5 worm cellular contexts compared by ENCODE assay signal in genomic region chrX:13350804-13351747, ce11.
TF ChIP-seq lines count a peak whose summit lies in the region.

Gene mxl-3, minus strand, starts transcription at chrX:13350804.

TF ChIP-seq in whole organism, L1 larva, 84 proteins besides CTCF, POLR2A, EP300 and RAD21 (continued from another document and continues in another):
- TF ChIP-seq fkh-4 (tag; optimal IDR thresholded peaks at IDR 0.05; lab: Kevin White, UChicago; ENCODE audit: borderline replicate concordance) (no peak), isw-1 (GFP tag; IDR thresholded peaks at IDR 0.05; lab: Robert Waterston, UW) (no peak), hpl-2 (GFP tag; optimal IDR thresholded peaks at IDR 0.05; lab: Kevin White, UChicago) (no peak), swsn-7 (tag; optimal IDR thresholded peaks at IDR 0.05; lab: Kevin White, UChicago) (no peak), ceh-88 (GFP tag; IDR thresholded peaks at IDR 0.05; lab: Robert Waterston, UW) (no peak), zag-1 (tag; optimal IDR thresholded peaks at IDR 0.05; lab: Kevin White, UChicago) (no peak), lin-15B (tag; optimal IDR thresholded peaks at IDR 0.05; lab: Kevin White, UChicago) (no peak), Y116A8C.19 (tag; optimal IDR thresholded peaks at IDR 0.05; lab: Kevin White, UChicago; ENCODE audit: borderline replicate concordance) (no peak), ceh-63 (GFP tag; optimal IDR thresholded peaks at IDR 0.05; lab: Kevin White, UChicago) (no peak), nhr-85 (tag; lab: Kevin White, UChicago) (peak; percentile 80), fkh-8 (tag; optimal IDR thresholded peaks at IDR 0.05; lab: Kevin White, UChicago) (no peak), C34B4.2 (tag; optimal IDR thresholded peaks at IDR 0.05; lab: Kevin White, UChicago) (no peak), nhr-237 (tag; optimal IDR thresholded peaks at IDR 0.05; lab: Kevin White, UChicago) (no peak), xbp-1 (tag; optimal IDR thresholded peaks at IDR 0.05; lab: Kevin White, UChicago) (no peak), elt-2 (tag; optimal IDR thresholded peaks at IDR 0.05; lab: Kevin White, UChicago) (peak; percentile 41), fos-1 (tag; optimal IDR thresholded peaks at IDR 0.05; lab: Kevin White, UChicago) (no peak), nhr-76 (tag; optimal IDR thresholded peaks at IDR 0.05; lab: Kevin White, UChicago) (no peak), dsc-1 (tag; optimal IDR thresholded peaks at IDR 0.05; lab: Kevin White, UChicago) (peak; percentile 2), ztf-11 (tag; optimal IDR thresholded peaks at IDR 0.05; lab: Kevin White, UChicago) (no peak), snpc-4 (tag; optimal IDR thresholded peaks at IDR 0.05; lab: Kevin White, UChicago) (no peak), nhr-47 (tag; optimal IDR thresholded peaks at IDR 0.05; lab: Kevin White, UChicago) (peak; percentile 46), hlh-4 (tag; optimal IDR thresholded peaks at IDR 0.05; lab: Kevin White, UChicago) (no peak), C16A3.4 (tag; optimal IDR thresholded peaks at IDR 0.05; lab: Kevin White, UChicago) (peak; percentile 18), nhr-12 (tag; optimal IDR thresholded peaks at IDR 0.05; lab: Kevin White, UChicago) (no peak), ceh-82 (tag; optimal IDR thresholded peaks at IDR 0.05; lab: Kevin White, UChicago) (no peak), elt-3 (tag; optimal IDR thresholded peaks at IDR 0.05; lab: Kevin White, UChicago) (no peak), nhr-90 (tag; optimal IDR thresholded peaks at IDR 0.05; lab: Kevin White, UChicago; ENCODE audit: poor library complexity) (peak; percentile 57)

TF ChIP-seq in whole organism, L2 larva, 48 proteins besides CTCF, POLR2A, EP300 and RAD21 (continued from another document):
- peak in 1 of 2 experiments; percentile 11 for TF ChIP-seq mdl-1 (tag; optimal IDR thresholded peaks at IDR 0.05; lab: Kevin White, UChicago)
- peak; percentile 48 for TF ChIP-seq lin-13 (GFP tag; optimal IDR thresholded peaks at IDR 0.05; lab: Kevin White, UChicago)
- TF ChIP-seq ama-1 (optimal IDR thresholded peaks at IDR 0.05; lab: Kevin White, UChicago), result peak; percentile 73
- TF ChIP-seq nhr-21 (tag; optimal IDR thresholded peaks at IDR 0.05; lab: Kevin White, UChicago), result peak; percentile 65
- TF ChIP-seq nhr-237 (tag; optimal IDR thresholded peaks at IDR 0.05; lab: Kevin White, UChicago), result no peak
- peak; percentile 57 for TF ChIP-seq F13H6.1 (tag; optimal IDR thresholded peaks at IDR 0.05; lab: Kevin White, UChicago)
- peak; percentile 44 for TF ChIP-seq nhr-25 (tag; optimal IDR thresholded peaks at IDR 0.05; lab: Kevin White, UChicago)
- TF ChIP-seq dmd-4 (tag; optimal IDR thresholded peaks at IDR 0.05; lab: Kevin White, UChicago), result no peak
- TF ChIP-seq R02D3.7 (tag; optimal IDR thresholded peaks at IDR 0.05; lab: Kevin White, UChicago), result no peak
- TF ChIP-seq lin-39 (tag; optimal IDR thresholded peaks at IDR 0.05; lab: Kevin White, UChicago), result no peak

TF ChIP-seq in whole organism, L3 larva, 47 proteins besides CTCF, POLR2A, EP300 and RAD21 (continued from another document):
- TF ChIP-seq nhr-67 (tag; optimal IDR thresholded peaks at IDR 0.05; lab: Kevin White, UChicago) (no peak), sea-2 (GFP tag; optimal IDR thresholded peaks at IDR 0.05; lab: Kevin White, UChicago) (no peak), nhr-76 (tag; optimal IDR thresholded peaks at IDR 0.05; lab: Kevin White, UChicago) (no peak), nhr-28 (tag; optimal IDR thresholded peaks at IDR 0.05; lab: Kevin White, UChicago) (no peak), lin-15B (tag; optimal IDR thresholded peaks at IDR 0.05; lab: Kevin White, UChicago) (no peak), unc-39 (tag; optimal IDR thresholded peaks at IDR 0.05; lab: Kevin White, UChicago) (no peak), lin-39 (tag; optimal IDR thresholded peaks at IDR 0.05; lab: Kevin White, UChicago) (peak; percentile 8), nhr-23 (tag; optimal IDR thresholded peaks at IDR 0.05; lab: Kevin White, UChicago) (peak; percentile 34), ceh-28 (tag; optimal IDR thresholded peaks at IDR 0.05; lab: Kevin White, UChicago) (no peak), eor-1 (tag; optimal IDR thresholded peaks at IDR 0.05; lab: Kevin White, UChicago) (no peak), tbx-2 (tag; optimal IDR thresholded peaks at IDR 0.05; lab: Kevin White, UChicago) (no peak), ztf-4 (tag; optimal IDR thresholded peaks at IDR 0.05; lab: Kevin White, UChicago) (no peak), R02D3.7 (tag; optimal IDR thresholded peaks at IDR 0.05; lab: Kevin White, UChicago) (no peak), nhr-11 (tag; optimal IDR thresholded peaks at IDR 0.05; lab: Kevin White, UChicago) (peak; percentile 76), nhr-25 (tag; optimal IDR thresholded peaks at IDR 0.05; lab: Kevin White, UChicago) (no peak), fkh-2 (tag; optimal IDR thresholded peaks at IDR 0.05; lab: Kevin White, UChicago) (no peak), nhr-77 (tag; optimal IDR thresholded peaks at IDR 0.05; lab: Kevin White, UChicago) (no peak), elt-3 (tag; optimal IDR thresholded peaks at IDR 0.05; lab: Kevin White, UChicago) (peak in 1 of 3 experiments; percentile 0), hmg-11 (tag; optimal IDR thresholded peaks at IDR 0.05; lab: Kevin White, UChicago) (no peak), unc-62 (GFP tag; optimal IDR thresholded peaks at IDR 0.05; lab: Kevin White, UChicago) (no peak), jun-1 (tag; optimal IDR thresholded peaks at IDR 0.05; lab: Kevin White, UChicago) (no peak), nhr-237 (tag; optimal IDR thresholded peaks at IDR 0.05; lab: Kevin White, UChicago) (no peak), ceh-16 (tag; optimal IDR thresholded peaks at IDR 0.05; lab: Kevin White, UChicago) (no peak), pqm-1 (tag; optimal IDR thresholded peaks at IDR 0.05; lab: Kevin White, UChicago) (peak; percentile 62), nhr-43 (tag; optimal IDR thresholded peaks at IDR 0.05; lab: Kevin White, UChicago; ENCODE audit: poor library complexity, severe bottlenecking) (peak; percentile 73), lsy-12 (tag; optimal IDR thresholded peaks at IDR 0.05; lab: Kevin White, UChicago) (no peak), elt-2 (tag; optimal IDR thresholded peaks at IDR 0.05; lab: Kevin White, UChicago) (peak; percentile 75), elt-1 (tag; optimal IDR thresholded peaks at IDR 0.05; lab: Kevin White, UChicago) (no peak), egl-27 (tag; optimal IDR thresholded peaks at IDR 0.05; lab: Kevin White, UChicago) (no peak), skn-1 (tag; optimal IDR thresholded peaks at IDR 0.05; lab: Kevin White, UChicago) (no peak)
TF ChIP-seq in whole organism, L3 larva: peak in this region for 11.

TF ChIP-seq in whole organism, L4 larva, 104 proteins besides CTCF, POLR2A, EP300 and RAD21 (continued from another document and continues in another):
- peak; percentile 66 for TF ChIP-seq mdt-29 (GFP tag; IDR thresholded peaks at IDR 0.05; lab: Robert Waterston, UW)
- TF ChIP-seq F26F4.8 (GFP tag; conservative IDR thresholded peaks at IDR 0.05; lab: Robert Waterston, UW), result no peak
- TF ChIP-seq nhr-25 (tag; optimal IDR thresholded peaks at IDR 0.05; lab: Kevin White, UChicago; ENCODE audit: borderline replicate concordance, insufficient read depth), result no peak
- TF ChIP-seq unc-130 (GFP tag; optimal IDR thresholded peaks at IDR 0.05; lab: Kevin White, UChicago), result no peak
- no peak for TF ChIP-seq zag-1 (tag; optimal IDR thresholded peaks at IDR 0.05; lab: Kevin White, UChicago)
- peak; percentile 97 for TF ChIP-seq mxl-3 (GFP tag; optimal IDR thresholded peaks at IDR 0.05; lab: Kevin White, UChicago)
- peak in 1 of 2 experiments; percentile 65 for TF ChIP-seq lsy-2 (tag; optimal IDR thresholded peaks at IDR 0.05; lab: Kevin White, UChicago)
- no peak for TF ChIP-seq lin-15B (tag; optimal IDR thresholded peaks at IDR 0.05; lab: Kevin White, UChicago)
- TF ChIP-seq Y105C5A.15 (GFP tag; IDR thresholded peaks at IDR 0.05; lab: Robert Waterston, UW), result no peak
- TF ChIP-seq nhr-77 (tag; optimal IDR thresholded peaks at IDR 0.05; lab: Kevin White, UChicago), result peak; percentile 42
- peak; percentile 86 for TF ChIP-seq ama-1 (optimal IDR thresholded peaks at IDR 0.05; lab: Kevin White, UChicago)
- no peak for TF ChIP-seq rbr-2 (tag; optimal IDR thresholded peaks at IDR 0.05; lab: Kevin White, UChicago)
- peak; percentile 32; the same call in 1 of the 2 replicates for TF ChIP-seq hmg-1.1 (GFP tag; IDR thresholded peaks at IDR 0.05; lab: Robert Waterston, UW)
- no peak for TF ChIP-seq ztf-7 (tag; optimal IDR thresholded peaks at IDR 0.05; lab: Kevin White, UChicago)
- no peak for TF ChIP-seq daf-19 (GFP tag; conservative IDR thresholded peaks at IDR 0.05; lab: Robert Waterston, UW)
- TF ChIP-seq mep-1 (tag; optimal IDR thresholded peaks at IDR 0.05; lab: Kevin White, UChicago), result peak; percentile 73
- TF ChIP-seq nhr-48 (tag; optimal IDR thresholded peaks at IDR 0.05; lab: Kevin White, UChicago), result peak; percentile 84
- TF ChIP-seq ceh-62 (tag; optimal IDR thresholded peaks at IDR 0.05; lab: Kevin White, UChicago), result no peak
- no peak for TF ChIP-seq lin-38 (GFP tag; IDR thresholded peaks at IDR 0.05; lab: Robert Waterston, UW)
- TF ChIP-seq pha-4 (GFP tag; IDR thresholded peaks at IDR 0.05; lab: Robert Waterston, UW), result no peak
- no peak for TF ChIP-seq pha-4 (tag; optimal IDR thresholded peaks at IDR 0.05; lab: Kevin White, UChicago)
- TF ChIP-seq dve-1 (tag; optimal IDR thresholded peaks at IDR 0.05; lab: Kevin White, UChicago; ENCODE audit: insufficient read depth), result peak; percentile 65
- TF ChIP-seq ceh-44 (GFP tag; IDR thresholded peaks at IDR 0.05; lab: Robert Waterston, UW), result no peak
- no peak for TF ChIP-seq skn-1 (tag; optimal IDR thresholded peaks at IDR 0.05; lab: Kevin White, UChicago)
- no peak for TF ChIP-seq tag-97 (GFP tag; IDR thresholded peaks at IDR 0.05; lab: Robert Waterston, UW)
- no peak; the same call in 1 of the 2 replicates for TF ChIP-seq T26A8.4 (GFP tag; IDR thresholded peaks at IDR 0.05; lab: Robert Waterston, UW)
- no peak for TF ChIP-seq F44E2.7 (GFP tag; IDR thresholded peaks at IDR 0.05; lab: Robert Waterston, UW)
- TF ChIP-seq Y75B8A.6 (GFP tag; IDR thresholded peaks at IDR 0.05; lab: Robert Waterston, UW), result no peak
- TF ChIP-seq saeg-2 (GFP tag; IDR thresholded peaks at IDR 0.05; lab: Robert Waterston, UW), result no peak
- no peak for TF ChIP-seq gei-8 (GFP tag; optimal IDR thresholded peaks at IDR 0.05; lab: Kevin White, UChicago)
- peak; percentile 91 for TF ChIP-seq dmd-6 (GFP tag; IDR thresholded peaks at IDR 0.05; lab: Robert Waterston, UW)
- TF ChIP-seq lin-29 (GFP tag; IDR thresholded peaks at IDR 0.05; lab: Robert Waterston, UW), result no peak
- TF ChIP-seq ces-1 (GFP tag; optimal IDR thresholded peaks at IDR 0.05; lab: Kevin White, UChicago), result no peak
- peak; percentile 71 for TF ChIP-seq nhr-11 (tag; optimal IDR thresholded peaks at IDR 0.05; lab: Kevin White, UChicago)
- TF ChIP-seq ceh-82 (tag; optimal IDR thresholded peaks at IDR 0.05; lab: Kevin White, UChicago), result no peak
- TF ChIP-seq sdz-12 (GFP tag; optimal IDR thresholded peaks at IDR 0.05; lab: Kevin White, UChicago), result no peak
- TF ChIP-seq lir-3 (tag; optimal IDR thresholded peaks at IDR 0.05; lab: Kevin White, UChicago), result no peak
- TF ChIP-seq nhr-28 (tag; optimal IDR thresholded peaks at IDR 0.05; lab: Kevin White, UChicago), result peak; percentile 70
- no peak for TF ChIP-seq nhr-111 (GFP tag; optimal IDR thresholded peaks at IDR 0.05; lab: Kevin White, UChicago)

TF ChIP-seq in whole organism, young adult, 124 proteins besides CTCF, POLR2A, EP300 and RAD21 (continued from another document and continues in another):
- TF ChIP-seq die-1 (tag; optimal IDR thresholded peaks at IDR 0.05; lab: Kevin White, UChicago) (no peak), nfya-1 (tag; optimal IDR thresholded peaks at IDR 0.05; lab: Kevin White, UChicago; ENCODE audit: borderline replicate concordance, insufficient read depth) (no peak), dpl-1 (GFP tag; optimal IDR thresholded peaks at IDR 0.05; lab: Kevin White, UChicago) (no peak), mcd-1 (GFP tag; IDR thresholded peaks at IDR 0.05; lab: Robert Waterston, UW) (no peak), xnd-1 (tag; optimal IDR thresholded peaks at IDR 0.05; lab: Kevin White, UChicago) (no peak), egl-44 (GFP tag; IDR thresholded peaks at IDR 0.05; lab: Robert Waterston, UW) (no peak), Y53F4B.3 (GFP tag; IDR thresholded peaks at IDR 0.05; lab: Robert Waterston, UW) (no peak), sptf-2 (GFP tag; optimal IDR thresholded peaks at IDR 0.05; lab: Kevin White, UChicago) (no peak), D2030.7 (GFP tag; IDR thresholded peaks at IDR 0.05; lab: Robert Waterston, UW) (no peak), lsy-27 (tag; optimal IDR thresholded peaks at IDR 0.05; lab: Kevin White, UChicago; ENCODE audit: borderline replicate concordance, insufficient read depth) (no peak), lsl-1 (GFP tag; optimal IDR thresholded peaks at IDR 0.05; lab: Kevin White, UChicago) (no peak), ztf-3 (GFP tag; optimal IDR thresholded peaks at IDR 0.05; lab: Kevin White, UChicago) (no peak), F10E7.11 (tag; optimal IDR thresholded peaks at IDR 0.05; lab: Kevin White, UChicago) (no peak), pbrm-1 (GFP tag; IDR thresholded peaks at IDR 0.05; lab: Robert Waterston, UW) (no peak), fkh-3 (tag; optimal IDR thresholded peaks at IDR 0.05; lab: Kevin White, UChicago) (no peak), pha-4 (tag; optimal IDR thresholded peaks at IDR 0.05; lab: Kevin White, UChicago) (no peak), madf-6 (GFP tag; IDR thresholded peaks at IDR 0.05; lab: Robert Waterston, UW) (no peak), nfyb-1 (GFP tag; IDR thresholded peaks at IDR 0.05; lab: Robert Waterston, UW) (peak; percentile 53), F37B4.10 (GFP tag; IDR thresholded peaks at IDR 0.05; lab: Robert Waterston, UW) (no peak), nfya-2 (GFP tag; IDR thresholded peaks at IDR 0.05; lab: Robert Waterston, UW) (no peak), B0261.1 (tag; optimal IDR thresholded peaks at IDR 0.05; lab: Kevin White, UChicago) (no peak), ccch-3 (GFP tag; optimal IDR thresholded peaks at IDR 0.05; lab: Kevin White, UChicago) (no peak), nhr-80 (tag; optimal IDR thresholded peaks at IDR 0.05; lab: Kevin White, UChicago) (peak; percentile 38), let-607 (tag; optimal IDR thresholded peaks at IDR 0.05; lab: Kevin White, UChicago) (peak in 1 of 2 experiments; percentile 21), F57C9.4 (tag; optimal IDR thresholded peaks at IDR 0.05; lab: Kevin White, UChicago) (no peak), tbx-9 (tag; optimal IDR thresholded peaks at IDR 0.05; lab: Kevin White, UChicago; ENCODE audit: borderline replicate concordance) (no peak), gei-17 (GFP tag; optimal IDR thresholded peaks at IDR 0.05; lab: Kevin White, UChicago) (no peak), madf-10 (tag; optimal IDR thresholded peaks at IDR 0.05; lab: Kevin White, UChicago) (no peak), nhr-90 (tag; optimal IDR thresholded peaks at IDR 0.05; lab: Kevin White, UChicago) (no peak), cebp-2 (GFP tag; IDR thresholded peaks at IDR 0.05; lab: Robert Waterston, UW) (no peak), K12H6.12 (tag; optimal IDR thresholded peaks at IDR 0.05; lab: Kevin White, UChicago) (no peak), rec-8 (tag; optimal IDR thresholded peaks at IDR 0.05; lab: Kevin White, UChicago) (no peak), ztf-28 (GFP tag; IDR thresholded peaks at IDR 0.05; lab: Robert Waterston, UW) (no peak), ceh-79 (tag; optimal IDR thresholded peaks at IDR 0.05; lab: Kevin White, UChicago) (no peak), egl-18 (GFP tag; IDR thresholded peaks at IDR 0.05; lab: Robert Waterston, UW) (no peak), T07F8.4 (tag; optimal IDR thresholded peaks at IDR 0.05; lab: Kevin White, UChicago) (no peak), lir-1 (GFP tag; conservative IDR thresholded peaks at IDR 0.05; lab: Robert Waterston, UW) (no peak), akir-1 (GFP tag; optimal IDR thresholded peaks at IDR 0.05; lab: Kevin White, UChicago) (no peak), cebp-1 (GFP tag; IDR thresholded peaks at IDR 0.05; lab: Robert Waterston, UW) (0 out of 2 replicates have a peak, but pooled peaks have one; percentile 11), cebp-1 (tag; optimal IDR thresholded peaks at IDR 0.05; lab: Kevin White, UChicago) (peak; percentile 3), mes-4 (tag; optimal IDR thresholded peaks at IDR 0.05; lab: Kevin White, UChicago) (no peak), ztf-22 (GFP tag; optimal IDR thresholded peaks at IDR 0.05; lab: Kevin White, UChicago) (no peak), madf-8 (GFP tag; conservative IDR thresholded peaks at IDR 0.05; lab: Robert Waterston, UW) (no peak), attf-3 (GFP tag; conservative IDR thresholded peaks at IDR 0.05; lab: Robert Waterston, UW) (no peak), F22D6.2 (tag; optimal IDR thresholded peaks at IDR 0.05; lab: Kevin White, UChicago) (no peak)
